Worm (Caenorhabditis elegans) whole organism, young adult: ENCODE measurements around the gene sre-2.

Experiments
- Y56A3A.18 ChIP-seq: fragments of 200-800 bp; sonication (Bioruptor generic); IDR thresholded peaks from 2 replicates; pipeline ENCODE4 v1.3.6; 2022; ENCODE audit warnings: missing genetic modification reagents, missing genetic modification characterization, missing compliant biosample characterization
- Y67H2A.10 ChIP-seq: fragments of 200-800 bp; sonication (Bioruptor generic); conservative IDR thresholded peaks from 2 replicates; pipeline ENCODE4 v1.3.6; 2022; ENCODE audit warnings: missing genetic modification reagents, missing genetic modification characterization, missing compliant biosample characterization
- ZK185.1 ChIP-seq: sonication (generic microtip); optimal IDR thresholded peaks from 2 replicates; lab custom pipeline; 2016; ENCODE audit warnings: mild to moderate bottlenecking, missing genetic modification characterization, missing compliant biosample characterization; ENCODE audit not compliant: poor library complexity, severe bottlenecking
- ceh-79 ChIP-seq: sonication (generic microtip); optimal IDR thresholded peaks from 2 replicates; lab custom pipeline; 2017; ENCODE audit warnings: mild to moderate bottlenecking, missing genetic modification characterization, missing compliant biosample characterization
- efl-1 ChIP-seq: fragments of 150-350 bp; optimal IDR thresholded peaks from 2 replicates; lab custom pipeline; 2014; ENCODE audit warnings: missing biosample characterization, missing genetic modification reagents, missing genetic modification characterization
- hlh-12 ChIP-seq: sonication (generic microtip); optimal IDR thresholded peaks from 2 replicates; lab custom pipeline; 2016; ENCODE audit warnings: missing genetic modification characterization, missing compliant biosample characterization
- madf-3 ChIP-seq: fragments of 200-800 bp; sonication (Bioruptor generic); IDR thresholded peaks from 2 replicates; pipeline ENCODE4 v1.3.6; 2022; ENCODE audit warnings: missing genetic modification reagents, missing genetic modification characterization, missing compliant biosample characterization
- nfyb-1 ChIP-seq: fragments of 200-800 bp; sonication (Bioruptor generic); IDR thresholded peaks from 2 replicates; pipeline ENCODE4 v1.3.6; 2022; ENCODE audit warnings: missing genetic modification reagents, missing genetic modification characterization, missing compliant biosample characterization
- pbrm-1 ChIP-seq: fragments of 200-800 bp; sonication (Bioruptor generic); IDR thresholded peaks from 2 replicates; pipeline ENCODE4 v1.3.6; 2022; ENCODE audit warnings: missing genetic modification reagents, missing genetic modification characterization, missing compliant biosample characterization
- rec-8 ChIP-seq, 2 experiments: sonication (generic microtip); optimal IDR thresholded peaks; 2 replicates each; lab custom pipeline; 2016; ENCODE audit warnings: mild to moderate bottlenecking in 2 of 2, missing genetic modification characterization in 2 of 2, missing genetic modification reagents in 2 of 2, missing genotype in 2 of 2, missing biosample characterization in 1 of 2, missing compliant biosample characterization in 1 of 2, moderate library complexity in 1 of 2
- snpc-3.4 ChIP-seq: sonication (generic microtip); optimal IDR thresholded peaks from 2 replicates; lab custom pipeline; 2017; ENCODE audit warnings: missing genetic modification characterization, mild to moderate bottlenecking, missing compliant biosample characterization, antibody characterized with exemption, moderate library complexity, missing genotype, missing genetic modification reagents
- unc-130 ChIP-seq: sonication (generic microtip); optimal IDR thresholded peaks from 2 replicates; lab custom pipeline; 2016; ENCODE audit warnings: missing genetic modification reagents, missing genetic modification characterization, missing compliant biosample characterization

ce11 chrII:8050477-8050876, 51.5 kb downstream of the sre-2 start, which contains the start of gene mtre-1:
- no peak for TF ChIP-seq efl-1
- no peak for TF ChIP-seq snpc-3.4
- no peak for TF ChIP-seq pbrm-1 (GFP tag; lab: Robert Waterston, UW)
- no peak for TF ChIP-seq ceh-79 (tag; lab: Kevin White, UChicago)
- TF ChIP-seq unc-130 (GFP tag; lab: Kevin White, UChicago): no peak
- no peak for TF ChIP-seq madf-3 (GFP tag; lab: Robert Waterston, UW)
- no peak for TF ChIP-seq Y56A3A.18 (GFP tag; lab: Robert Waterston, UW)
- TF ChIP-seq nfyb-1 (GFP tag; lab: Robert Waterston, UW): no peak
- no peak for TF ChIP-seq hlh-12 (tag; lab: Kevin White, UChicago)
- no peak for TF ChIP-seq ZK185.1 (tag; lab: Kevin White, UChicago)
- TF ChIP-seq Y67H2A.10 (GFP tag; lab: Robert Waterston, UW): no peak
- TF ChIP-seq rec-8 (tag; optimal IDR thresholded peaks at IDR 0.05; lab: Kevin White, UChicago): no peak
